Worm (Caenorhabditis elegans) whole organism, L4 larva: ENCODE measurements around the gene Y53C12A.10.

ENCODE experiments used
- aly-2 ChIP-seq: sonication (generic microtip); optimal IDR thresholded peaks from 2 replicates; lab custom pipeline; 2018; ENCODE audit warnings: missing biosample characterization, missing genetic modification characterization
- dve-1 ChIP-seq: sonication (generic microtip); optimal IDR thresholded peaks from 2 replicates; lab custom pipeline; 2017; ENCODE audit warnings: antibody characterized with exemption, mild to moderate bottlenecking, missing genetic modification characterization, missing compliant biosample characterization; ENCODE audit not compliant: insufficient read depth
- lin-39 ChIP-seq: fragments of 150-350 bp; optimal IDR thresholded peaks from 2 replicates; lab custom pipeline; 2014; ENCODE audit warnings: missing biosample characterization, missing genetic modification reagents, missing genetic modification characterization
- nhr-102 ChIP-seq: sonication (generic microtip); optimal IDR thresholded peaks from 2 replicates; lab custom pipeline; 2016; ENCODE audit warnings: mild to moderate bottlenecking, missing genetic modification characterization, moderate library complexity, missing compliant biosample characterization
- nhr-28 ChIP-seq: fragments of 150-350 bp; optimal IDR thresholded peaks from 2 replicates; lab custom pipeline; 2014; ENCODE audit warnings: missing biosample characterization, missing genetic modification characterization
- nhr-76 ChIP-seq: fragments of 150-350 bp; optimal IDR thresholded peaks from 2 replicates; lab custom pipeline; 2014; ENCODE audit warnings: missing biosample characterization, missing genetic modification characterization
- pha-4 ChIP-seq, 2 experiments: fragments of 150-350 bp in 1 of 2; fragments of 200-800 bp in 1 of 2; sonication (Bioruptor generic) in 1 of 2; IDR thresholded peaks in 1 of 2; optimal IDR thresholded peaks in 1 of 2; 2 replicates each; pipeline versions ENCODE4 v1.3.6 to Lab custom; 2014 to 2022; ENCODE audit warnings: missing genetic modification characterization in 2 of 2, missing genetic modification reagents in 2 of 2, missing biosample characterization in 1 of 2, missing compliant biosample characterization in 1 of 2
- unc-62 ChIP-seq, 3 experiments: fragments of 150-350 bp in 1 of 3; sonication (generic microtip); optimal IDR thresholded peaks in 2 of 3; peaks in 1 of 3; 1 replicate in 1 of 3; 2 replicates in 2 of 3; lab custom pipeline; 2014 to 2017; ENCODE audit warnings: missing biosample characterization in 3 of 3, missing genetic modification characterization in 3 of 3, missing genetic modification reagents in 3 of 3, missing genotype in 1 of 3

ce11 chrII:9708835-9709299 is 4.2 kb upstream of the Y53C12A.10 start, which contains the start of gene glt-5:
- TF ChIP-seq dve-1 (tag; lab: Kevin White, UChicago), result no peak
- no peak for TF ChIP-seq nhr-76 (tag; lab: Kevin White, UChicago)
- no peak for TF ChIP-seq nhr-102
- TF ChIP-seq pha-4 (GFP tag; IDR thresholded peaks at IDR 0.05; lab: Robert Waterston, UW), result no peak
- TF ChIP-seq pha-4 (tag; optimal IDR thresholded peaks at IDR 0.05; lab: Kevin White, UChicago), result no peak
- TF ChIP-seq aly-2 (tag; lab: Kevin White, UChicago), result no peak
- TF ChIP-seq lin-39 (tag; lab: Kevin White, UChicago), result no peak
- TF ChIP-seq nhr-28, result no peak
- TF ChIP-seq unc-62 (GFP tag; optimal IDR thresholded peaks at IDR 0.05 in 1 of 2; lab: Kevin White, UChicago), result no peak
- no peak for TF ChIP-seq unc-62 (tag; optimal IDR thresholded peaks at IDR 0.05; lab: Kevin White, UChicago)
